Fruit fly (Drosophila melanogaster) whole organism, adult: Measurements from ENCODE around the gene CG9702.

ENCODE experiments used
- CG11617 ChIP-seq: fragments of 200-800 bp; sonication (Bioruptor generic); optimal IDR thresholded peaks from 2 replicates; lab custom pipeline; 2017; ENCODE audit warnings: mild to moderate bottlenecking, missing biosample characterization, missing genetic modification reagents, missing genetic modification characterization
- CG12768 ChIP-seq: fragments of 200-800 bp; sonication (Bioruptor generic); optimal IDR thresholded peaks from 2 replicates; lab custom pipeline; 2017; ENCODE audit warnings: missing biosample characterization, missing genetic modification characterization, mild to moderate bottlenecking, moderate library complexity, missing genetic modification reagents
- CG14711 ChIP-seq: fragments of 200-800 bp; sonication (Bioruptor generic); optimal IDR thresholded peaks from 2 replicates; lab custom pipeline; 2018; ENCODE audit warnings: missing biosample characterization, mild to moderate bottlenecking, missing genetic modification characterization, moderate library complexity
- CG1620 ChIP-seq: fragments of 200-800 bp; sonication (Bioruptor generic); optimal IDR thresholded peaks from 2 replicates; lab custom pipeline; 2016; ENCODE audit warnings: missing biosample characterization, missing genetic modification characterization
- CG33017 ChIP-seq: fragments of 200-800 bp; sonication (Bioruptor generic); optimal IDR thresholded peaks from 2 replicates; lab custom pipeline; 2018; ENCODE audit warnings: missing biosample characterization, mild to moderate bottlenecking, missing genetic modification characterization, moderate library complexity
- CG5204 ChIP-seq: fragments of 200-800 bp; sonication (Bioruptor generic); optimal IDR thresholded peaks from 2 replicates; lab custom pipeline; 2016; ENCODE audit warnings: missing biosample characterization, missing genetic modification characterization
- CG7045 ChIP-seq: fragments of 200-800 bp; sonication (Bioruptor generic); optimal IDR thresholded peaks from 2 replicates; lab custom pipeline; 2017; ENCODE audit warnings: missing biosample characterization, mild to moderate bottlenecking, missing genetic modification characterization
- CG7101 ChIP-seq: fragments of 200-800 bp; sonication (Bioruptor generic); optimal IDR thresholded peaks from 2 replicates; lab custom pipeline; 2018; ENCODE audit warnings: missing biosample characterization, mild to moderate bottlenecking, missing genetic modification characterization, moderate library complexity
- Clk ChIP-seq: fragments of 200-800 bp; sonication (Bioruptor generic); optimal IDR thresholded peaks from 2 replicates; lab custom pipeline; 2017; ENCODE audit warnings: missing biosample characterization, missing genetic modification characterization
- Crg-1 ChIP-seq: fragments of 200-800 bp; sonication (Bioruptor generic); optimal IDR thresholded peaks from 2 replicates; lab custom pipeline; 2016; ENCODE audit warnings: missing biosample characterization, missing genetic modification characterization
- Hr96 ChIP-seq: fragments of 200-800 bp; sonication (Bioruptor generic); optimal IDR thresholded peaks from 2 replicates; lab custom pipeline; 2016; ENCODE audit warnings: missing biosample characterization, missing genetic modification characterization
- Mnt ChIP-seq: fragments of 200-800 bp; sonication (Bioruptor generic); optimal IDR thresholded peaks from 2 replicates; lab custom pipeline; 2016; ENCODE audit warnings: missing biosample characterization, mild to moderate bottlenecking, missing genetic modification characterization
- bab1 ChIP-seq: fragments of 200-800 bp; sonication (Bioruptor generic); optimal IDR thresholded peaks from 3 replicates; lab custom pipeline; 2019; ENCODE audit warnings: missing biosample characterization, mild to moderate bottlenecking, missing genetic modification characterization, moderate library complexity
- cic ChIP-seq: fragments of 200-800 bp; sonication (Bioruptor generic); optimal IDR thresholded peaks from 2 replicates; lab custom pipeline; 2017; ENCODE audit warnings: missing biosample characterization, mild to moderate bottlenecking, missing genetic modification characterization, moderate library complexity
- cnc ChIP-seq, 2 experiments: fragments of >200 bp; optimal IDR thresholded peaks; 2 replicates each; lab custom pipeline; 2017
- kay ChIP-seq: fragments of 200-800 bp; sonication (Bioruptor generic); peaks from one replicate; lab custom pipeline; 2016; ENCODE audit warnings: missing biosample characterization, missing genetic modification characterization, borderline replicate concordance
- ovo ChIP-seq: fragments of 200-800 bp; sonication (Bioruptor generic); optimal IDR thresholded peaks from 2 replicates; lab custom pipeline; 2016; ENCODE audit warnings: missing biosample characterization, missing genetic modification characterization
- pad ChIP-seq: fragments of 200-800 bp; sonication (Bioruptor generic); optimal IDR thresholded peaks from 3 replicates; lab custom pipeline; 2017; ENCODE audit warnings: missing biosample characterization, missing genetic modification characterization, mild to moderate bottlenecking, moderate library complexity, missing genetic modification reagents
- tj ChIP-seq: fragments of 200-800 bp; sonication (Bioruptor generic); optimal IDR thresholded peaks from 3 replicates; lab custom pipeline; 2017; ENCODE audit warnings: missing biosample characterization, mild to moderate bottlenecking, missing genetic modification characterization, moderate library complexity
- toe ChIP-seq: fragments of 200-800 bp; sonication (Bioruptor generic); optimal IDR thresholded peaks from 2 replicates; lab custom pipeline; 2016; ENCODE audit warnings: missing biosample characterization, missing genetic modification characterization

The CG9702 gene

DNA sequence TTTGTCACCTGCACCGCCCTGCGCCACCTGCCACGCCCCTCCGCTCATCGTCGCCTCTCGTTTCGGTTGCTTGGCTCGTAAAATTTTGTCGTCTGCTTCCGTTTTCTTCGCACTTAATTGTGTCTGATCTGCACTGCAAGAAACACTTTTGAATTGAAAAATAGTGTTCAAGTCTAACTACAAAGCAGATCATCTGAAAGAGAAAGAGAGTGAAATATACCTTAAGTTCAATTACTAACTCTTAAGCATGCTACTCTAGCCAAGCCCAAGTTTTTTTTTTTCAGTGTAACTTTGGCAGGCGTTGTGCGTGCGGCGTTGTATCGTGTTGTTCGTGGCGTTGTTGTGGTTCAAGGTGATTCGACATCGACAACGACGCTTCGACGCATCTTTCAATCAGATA, 39.0 kb upstream of the CG9702 start:
- TF ChIP-seq Hr96 (GFP tag; lab: Kevin White, UChicago) (peak; percentile 44), CG7045 (GFP tag; lab: Kevin White, UChicago) (peak; percentile 62), kay (GFP tag; lab: Kevin White, UChicago) (no peak), cic (GFP tag; lab: Kevin White, UChicago) (no peak), CG5204 (GFP tag; lab: Kevin White, UChicago) (peak; percentile 38), tj (GFP tag; lab: Kevin White, UChicago) (no peak), CG12768 (GFP tag; lab: Kevin White, UChicago) (peak; percentile 38), CG33017 (peak; percentile 20), Mnt (GFP tag; lab: Kevin White, UChicago) (no peak), toe (GFP tag; lab: Kevin White, UChicago) (peak; percentile 37), Clk (GFP tag; lab: Kevin White, UChicago) (no peak), CG1620 (GFP tag; lab: Kevin White, UChicago) (no peak), pad (GFP tag; lab: Kevin White, UChicago) (no peak), CG14711 (tag; lab: Kevin White, UChicago) (peak; percentile 44), CG7101 (tag; lab: Kevin White, UChicago) (peak; percentile 24), cnc (optimal IDR thresholded peaks at IDR 0.05; lab: Kevin White, UChicago) (no peak), CG11617 (GFP tag; lab: Kevin White, UChicago) (no peak), bab1 (GFP tag; lab: Kevin White, UChicago) (no peak), Crg-1 (GFP tag; lab: Kevin White, UChicago) (no peak), ovo (GFP tag; lab: Kevin White, UChicago) (no peak)

DNA sequence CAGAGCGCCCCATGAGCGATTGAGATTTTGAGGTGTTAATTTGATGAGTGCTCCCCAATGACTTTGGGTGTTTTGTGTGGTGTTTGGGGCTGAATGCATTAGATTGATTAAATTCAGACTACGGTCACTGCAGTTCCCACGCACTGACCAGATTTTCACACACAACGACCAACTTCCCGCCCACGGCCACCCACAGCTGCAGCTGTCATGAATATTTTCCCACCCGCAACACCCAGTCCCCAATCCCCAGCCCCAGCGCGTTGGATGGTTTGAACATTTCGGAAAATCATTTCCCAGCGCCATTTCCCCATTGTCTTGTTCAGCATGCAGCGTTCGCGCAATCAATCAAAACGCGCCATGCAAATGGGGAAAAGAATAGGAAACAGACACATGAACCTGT, 37.8 kb upstream of the CG9702 start:
- TF ChIP-seq bab1 (GFP tag; lab: Kevin White, UChicago) (no peak), ovo (GFP tag; lab: Kevin White, UChicago) (no peak), CG1620 (GFP tag; lab: Kevin White, UChicago) (no peak), cnc (optimal IDR thresholded peaks at IDR 0.05; lab: Kevin White, UChicago) (no peak), CG7045 (GFP tag; lab: Kevin White, UChicago) (no peak), CG14711 (tag; lab: Kevin White, UChicago) (no peak), CG7101 (tag; lab: Kevin White, UChicago) (no peak), pad (GFP tag; lab: Kevin White, UChicago) (no peak), CG5204 (GFP tag; lab: Kevin White, UChicago) (no peak), CG12768 (GFP tag; lab: Kevin White, UChicago) (no peak), Crg-1 (GFP tag; lab: Kevin White, UChicago) (no peak), toe (GFP tag; lab: Kevin White, UChicago) (no peak), CG11617 (GFP tag; lab: Kevin White, UChicago) (no peak), tj (GFP tag; lab: Kevin White, UChicago) (no peak), CG33017 (no peak), Hr96 (GFP tag; lab: Kevin White, UChicago) (no peak), kay (GFP tag; lab: Kevin White, UChicago) (no peak)

DNA sequence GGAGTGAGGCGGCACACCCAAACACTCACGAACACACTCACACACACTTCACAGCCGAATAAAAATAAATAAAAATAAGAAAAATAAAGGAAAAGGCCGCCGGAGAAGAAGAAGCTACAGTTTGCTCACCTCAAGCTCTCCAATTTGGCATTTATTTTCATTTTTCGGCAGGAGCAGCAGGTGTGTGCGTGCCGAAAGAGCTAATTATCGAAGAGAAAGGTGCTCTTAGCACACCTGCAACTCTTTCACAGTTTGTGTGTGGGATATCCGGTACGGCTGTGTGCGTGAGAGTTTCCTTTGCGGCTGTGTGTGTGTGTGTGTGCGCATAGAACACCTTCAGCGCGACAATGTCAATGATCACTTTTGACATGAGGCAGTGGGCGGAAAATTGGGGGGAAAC, 34.3 kb upstream of the CG9702 start:
- no peak for TF ChIP-seq bab1 (GFP tag; lab: Kevin White, UChicago)
- TF ChIP-seq CG14711 (tag; lab: Kevin White, UChicago) = no peak
- TF ChIP-seq CG7045 (GFP tag; lab: Kevin White, UChicago) = no peak
- TF ChIP-seq Hr96 (GFP tag; lab: Kevin White, UChicago) = no peak
- TF ChIP-seq CG11617 (GFP tag; lab: Kevin White, UChicago) = no peak
- no peak for TF ChIP-seq CG7101 (tag; lab: Kevin White, UChicago)
- no peak for TF ChIP-seq tj (GFP tag; lab: Kevin White, UChicago)
- no peak for TF ChIP-seq CG33017
- TF ChIP-seq Clk (GFP tag; lab: Kevin White, UChicago) = no peak
- TF ChIP-seq ovo (GFP tag; lab: Kevin White, UChicago) = no peak
- no peak for TF ChIP-seq kay (GFP tag; lab: Kevin White, UChicago)
- no peak for TF ChIP-seq CG12768 (GFP tag; lab: Kevin White, UChicago)

DNA sequence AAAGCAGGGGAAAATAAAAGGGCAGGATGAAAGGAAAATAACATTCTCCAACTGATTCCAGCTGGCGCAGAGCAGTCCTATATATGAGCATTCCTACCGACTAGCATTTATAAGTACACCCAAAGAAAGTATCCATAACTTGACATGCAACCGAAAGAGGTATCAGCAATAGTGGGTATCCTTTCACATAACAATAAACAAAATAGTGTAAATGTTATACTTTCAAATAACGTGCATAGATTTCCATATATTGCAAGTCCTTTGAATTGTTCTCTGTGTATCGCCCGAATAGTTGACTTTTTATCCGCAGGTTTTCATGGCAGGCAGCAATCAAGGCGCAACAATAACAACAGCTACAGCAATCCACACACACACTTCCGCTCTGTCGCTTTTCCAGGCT, 29.2 kb upstream of the CG9702 start:
- no peak for TF ChIP-seq pad (GFP tag; lab: Kevin White, UChicago)
- no peak for TF ChIP-seq CG1620 (GFP tag; lab: Kevin White, UChicago)
- no peak for TF ChIP-seq CG7045 (GFP tag; lab: Kevin White, UChicago)
- no peak for TF ChIP-seq CG33017
- TF ChIP-seq cnc (optimal IDR thresholded peaks at IDR 0.05; lab: Kevin White, UChicago) = no peak
- TF ChIP-seq cic (GFP tag; lab: Kevin White, UChicago) = no peak
- no peak for TF ChIP-seq CG7101 (tag; lab: Kevin White, UChicago)
- no peak for TF ChIP-seq Mnt (GFP tag; lab: Kevin White, UChicago)
- no peak for TF ChIP-seq toe (GFP tag; lab: Kevin White, UChicago)
- no peak for TF ChIP-seq CG14711 (tag; lab: Kevin White, UChicago)
- TF ChIP-seq ovo (GFP tag; lab: Kevin White, UChicago) = no peak
- no peak for TF ChIP-seq tj (GFP tag; lab: Kevin White, UChicago)
- TF ChIP-seq Hr96 (GFP tag; lab: Kevin White, UChicago) = no peak
- TF ChIP-seq Clk (GFP tag; lab: Kevin White, UChicago) = no peak
- TF ChIP-seq CG12768 (GFP tag; lab: Kevin White, UChicago) = no peak
- no peak for TF ChIP-seq Crg-1 (GFP tag; lab: Kevin White, UChicago)

DNA sequence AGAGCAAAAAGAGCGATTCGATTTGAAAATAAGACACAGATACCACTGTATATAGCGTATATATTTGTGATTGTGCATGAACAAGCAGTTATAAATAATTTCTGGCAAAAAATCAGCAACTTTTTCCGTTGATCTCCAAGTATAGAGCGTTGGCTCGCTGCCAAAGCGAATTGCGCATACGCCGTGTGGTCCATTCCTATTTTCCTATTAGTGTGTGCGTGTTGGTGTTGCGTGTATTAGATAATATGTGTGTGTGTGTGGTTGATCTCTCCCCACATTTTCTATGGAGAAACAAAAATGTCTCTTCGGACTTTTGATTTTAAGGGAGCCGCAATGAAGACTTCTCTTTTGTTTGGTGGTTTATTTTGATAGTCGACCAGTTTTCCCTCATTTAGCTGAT, 26.7 kb upstream of the CG9702 start:
- TF ChIP-seq cnc (optimal IDR thresholded peaks at IDR 0.05; lab: Kevin White, UChicago) = no peak
- no peak for TF ChIP-seq CG1620 (GFP tag; lab: Kevin White, UChicago)
- TF ChIP-seq pad (GFP tag; lab: Kevin White, UChicago) = no peak
- no peak for TF ChIP-seq cic (GFP tag; lab: Kevin White, UChicago)
- no peak for TF ChIP-seq bab1 (GFP tag; lab: Kevin White, UChicago)
- no peak for TF ChIP-seq CG11617 (GFP tag; lab: Kevin White, UChicago)
- no peak for TF ChIP-seq ovo (GFP tag; lab: Kevin White, UChicago)
- TF ChIP-seq Clk (GFP tag; lab: Kevin White, UChicago) = no peak
- TF ChIP-seq CG7045 (GFP tag; lab: Kevin White, UChicago) = no peak
- TF ChIP-seq CG14711 (tag; lab: Kevin White, UChicago) = no peak
- TF ChIP-seq Crg-1 (GFP tag; lab: Kevin White, UChicago) = no peak
- TF ChIP-seq CG5204 (GFP tag; lab: Kevin White, UChicago) = no peak
- TF ChIP-seq Hr96 (GFP tag; lab: Kevin White, UChicago) = no peak
- TF ChIP-seq CG7101 (tag; lab: Kevin White, UChicago) = no peak
- no peak for TF ChIP-seq CG12768 (GFP tag; lab: Kevin White, UChicago)
- no peak for TF ChIP-seq Mnt (GFP tag; lab: Kevin White, UChicago)
- no peak for TF ChIP-seq tj (GFP tag; lab: Kevin White, UChicago)
- no peak for TF ChIP-seq kay (GFP tag; lab: Kevin White, UChicago)
- TF ChIP-seq toe (GFP tag; lab: Kevin White, UChicago) = no peak
